Worm (Caenorhabditis elegans): ENCODE results near the gene Y39G8B.13.
"Not testable (repeated sequence)": the region's sequence is repeated elsewhere in the genome, so short reads cannot be mapped to it uniquely, and the experiment has no call there.

The Y39G8B.13 gene

DNA sequence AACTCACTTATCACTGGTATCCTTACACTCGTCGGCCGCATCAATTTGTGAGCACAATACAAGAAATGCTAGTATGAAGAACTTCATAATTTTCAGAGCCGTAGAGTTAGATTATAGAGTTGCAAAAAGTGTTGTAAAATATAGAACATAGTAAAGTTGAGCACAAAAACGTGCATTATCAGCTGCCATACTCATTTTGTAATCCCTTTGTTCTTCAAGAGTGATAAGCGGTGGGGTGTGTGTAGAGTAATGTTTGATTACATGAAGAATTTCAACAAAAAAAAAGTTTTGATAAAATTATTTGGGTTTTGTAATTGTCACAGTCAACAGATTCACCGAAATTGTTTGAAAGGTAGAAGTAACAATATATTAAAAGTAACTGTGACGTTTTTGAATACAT is at the start of gene Y39G8B.13, which contains the start of gene Y39G8B.10:
Gene Y39G8B.13, minus strand, starts transcription at position 125 of the 400 bp plus-strand sequence.
Gene Y39G8B.10, minus strand, starts transcription at position 193 of the 400 bp plus-strand sequence.
- TF ChIP-seq dao-5 (tag; optimal IDR thresholded peaks at IDR 0.05) (no peak), W03F9.2 (tag; optimal IDR thresholded peaks at IDR 0.05) (no peak), him-1 (tag; optimal IDR thresholded peaks at IDR 0.05) (no peak)

DNA sequence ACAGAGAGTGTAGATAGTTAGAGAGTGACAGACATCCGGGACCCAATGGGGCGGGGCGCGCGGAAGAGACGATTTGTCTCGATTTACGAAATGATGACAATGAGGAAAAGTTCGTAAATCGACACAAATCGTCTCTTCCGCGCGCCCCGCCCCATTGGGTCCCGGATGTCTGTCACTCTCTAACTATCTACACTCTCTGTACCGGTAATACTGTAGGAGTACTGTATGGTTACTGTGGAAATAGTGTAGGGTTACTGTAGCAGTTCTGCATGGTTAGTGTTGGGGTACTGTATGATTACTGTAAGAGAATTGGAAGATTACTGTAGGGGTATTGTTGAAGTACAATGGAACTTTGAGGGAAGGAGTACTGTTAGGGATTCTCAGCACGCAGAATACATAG is 38.4 kb upstream of the Y39G8B.13 start, which contains the start of gene F01D5.10:
Gene F01D5.10, minus strand, starts transcription at position 101 of the 400 bp plus-strand sequence.
- TF ChIP-seq him-1, dao-5, W03F9.2 (tag; optimal IDR thresholded peaks at IDR 0.05): not testable (repeated sequence)

DNA sequence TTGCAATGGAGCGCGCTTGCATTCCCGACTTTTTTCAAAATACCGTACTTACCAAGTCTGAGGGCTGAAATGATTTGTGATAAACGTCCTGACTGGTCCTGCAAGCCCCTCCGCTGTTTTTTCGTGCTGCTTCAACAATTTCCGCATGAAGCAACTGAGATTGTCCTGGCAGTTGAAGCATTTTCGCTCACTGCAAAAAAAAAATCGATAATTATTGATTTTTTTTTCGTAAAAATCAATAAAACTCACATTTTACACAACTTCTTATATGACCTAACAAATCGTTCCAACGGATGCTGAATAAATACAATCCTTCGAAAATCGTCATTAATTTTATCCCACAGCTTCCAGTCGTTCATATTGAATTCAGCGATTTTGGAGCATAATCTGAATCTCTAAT is 36.0 kb upstream of the Y39G8B.13 start:
- TF ChIP-seq him-1 (tag; optimal IDR thresholded peaks at IDR 0.05): no peak
- no peak for TF ChIP-seq W03F9.2 (tag; optimal IDR thresholded peaks at IDR 0.05)
- TF ChIP-seq dao-5 (tag; optimal IDR thresholded peaks at IDR 0.05): no peak

DNA sequence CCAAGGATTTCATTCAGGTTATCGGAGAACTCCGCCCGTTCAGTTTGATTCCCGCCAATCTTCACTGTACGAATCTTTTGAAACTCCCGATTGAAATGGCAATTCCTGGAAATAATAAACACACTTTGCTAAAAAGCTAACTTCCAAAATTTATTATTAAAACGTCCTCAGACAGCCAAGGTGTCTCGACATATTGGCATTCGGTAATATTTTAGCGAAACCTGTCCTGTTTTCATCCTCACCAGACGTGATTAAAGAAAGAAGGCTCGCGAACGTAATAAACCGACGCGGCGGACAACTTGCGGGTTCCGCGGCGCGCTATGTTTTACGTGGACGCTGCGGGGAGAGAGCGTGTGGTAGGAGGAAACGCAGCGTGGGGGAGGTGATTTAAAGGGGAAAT is 35.3 kb upstream of the Y39G8B.13 start:
- TF ChIP-seq W03F9.2 (tag; optimal IDR thresholded peaks at IDR 0.05) (peak; percentile 61), dao-5 (tag; optimal IDR thresholded peaks at IDR 0.05) (peak; percentile 45), him-1 (tag; optimal IDR thresholded peaks at IDR 0.05) (no peak)

DNA sequence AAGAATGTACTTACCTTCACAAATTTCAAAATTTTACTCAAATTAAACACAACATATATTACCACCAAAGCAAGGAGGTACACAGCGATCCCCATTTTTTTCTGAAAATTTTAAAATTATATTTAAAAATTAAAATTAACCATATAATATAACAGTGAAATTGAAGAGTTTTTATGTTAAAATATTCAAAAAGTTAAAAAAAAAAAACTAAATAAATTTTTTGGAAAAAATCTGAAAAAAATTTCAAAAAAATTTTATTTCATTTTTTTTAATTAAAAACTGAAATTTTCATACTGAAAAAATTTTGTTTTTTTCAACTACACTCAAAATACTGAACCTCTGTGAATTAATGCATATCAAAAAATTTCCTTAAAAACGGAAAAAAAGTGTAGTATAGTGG is 34.0 kb upstream of the Y39G8B.13 start, which contains the start of gene cyp-37A1:
Gene cyp-37A1, minus strand, starts transcription at position 101 of the 400 bp plus-strand sequence.
- TF ChIP-seq dao-5 (tag; optimal IDR thresholded peaks at IDR 0.05) (no peak), him-1 (tag; optimal IDR thresholded peaks at IDR 0.05) (no peak), W03F9.2 (tag; optimal IDR thresholded peaks at IDR 0.05) (no peak)

DNA sequence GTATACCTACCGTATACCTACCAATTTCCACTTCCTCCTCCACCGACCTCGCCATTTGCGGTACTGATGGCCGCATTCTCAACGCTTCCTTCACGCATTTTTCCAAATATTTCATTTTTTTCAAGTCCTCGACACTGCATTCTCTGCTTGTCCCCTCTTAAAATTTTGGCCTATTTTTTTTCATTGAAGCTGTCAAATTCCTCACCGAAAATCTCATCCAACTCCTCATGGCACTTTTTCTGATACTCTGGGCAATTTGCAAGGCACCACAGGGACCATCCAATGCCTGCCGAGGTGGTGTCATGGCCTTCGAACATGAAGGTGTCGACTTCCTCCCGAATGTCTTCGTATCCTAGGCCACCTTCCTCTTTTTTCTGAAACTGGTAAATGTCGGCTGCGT is 31.8 kb upstream of the Y39G8B.13 start:
- TF ChIP-seq dao-5 (tag; optimal IDR thresholded peaks at IDR 0.05): no peak
- TF ChIP-seq W03F9.2 (tag; optimal IDR thresholded peaks at IDR 0.05): no peak
- no peak for TF ChIP-seq him-1 (tag; optimal IDR thresholded peaks at IDR 0.05)

DNA sequence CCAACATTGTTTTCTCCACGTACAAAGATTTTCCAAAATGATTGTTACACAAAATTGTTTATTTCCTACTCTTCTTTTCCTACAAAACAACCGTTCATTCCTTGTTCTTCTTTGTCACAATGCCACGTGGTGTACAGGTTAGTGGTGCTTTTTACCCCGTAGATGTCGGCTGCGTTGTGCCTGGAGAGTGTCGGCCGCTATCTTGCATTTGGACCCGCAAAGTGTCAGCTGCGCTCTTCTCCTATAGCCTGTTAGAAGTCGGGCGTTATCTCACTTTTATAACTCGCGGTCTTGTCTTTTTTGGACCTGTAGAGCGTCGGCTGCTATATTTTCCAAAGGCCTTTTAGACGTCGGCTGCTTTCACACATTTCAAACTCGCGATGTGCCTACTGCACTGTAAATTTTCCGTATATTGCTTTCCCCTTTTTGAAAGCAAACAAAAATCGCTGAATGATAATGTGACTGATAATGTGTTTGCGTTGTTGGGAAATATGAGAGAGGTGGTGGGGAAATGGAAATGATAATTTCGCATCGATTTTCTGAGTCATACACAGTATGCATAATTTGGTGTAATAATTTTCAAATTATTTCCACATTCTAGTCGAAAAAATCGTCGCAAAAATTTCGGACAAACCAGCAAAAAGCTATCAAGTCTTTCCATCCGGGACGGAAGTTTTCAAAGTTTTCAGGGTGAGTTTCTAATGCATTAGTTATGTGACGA is 28.0 kb upstream of the Y39G8B.13 start, which contains the start of gene F01D5.8:
Gene F01D5.8, plus strand, starts transcription at position 51 of the 721 bp plus-strand sequence.
- TF ChIP-seq him-1 (tag; optimal IDR thresholded peaks at IDR 0.05): no peak
- no peak for TF ChIP-seq W03F9.2 (tag; optimal IDR thresholded peaks at IDR 0.05)
- no peak for TF ChIP-seq dao-5 (tag; optimal IDR thresholded peaks at IDR 0.05)

DNA sequence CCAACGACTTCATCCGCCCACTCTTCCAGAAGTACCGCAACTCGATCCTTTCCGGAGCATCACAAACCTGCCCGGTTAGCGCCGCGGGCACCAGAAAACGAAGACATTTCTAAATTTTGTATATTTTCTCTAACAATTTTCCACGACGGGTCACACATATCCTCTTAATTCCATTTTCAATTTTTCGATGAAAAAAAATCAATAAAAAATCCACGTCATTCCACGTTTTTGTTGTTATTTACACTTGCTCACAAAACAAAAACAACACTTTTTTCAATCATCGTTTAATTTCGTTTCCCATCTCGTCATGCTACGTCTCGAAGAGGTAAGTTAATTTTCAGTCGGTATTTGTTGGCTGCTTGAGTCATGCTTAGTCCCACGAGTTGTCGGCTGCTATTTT is 25.5 kb upstream of the Y39G8B.13 start, which contains the start of gene F01D5.7:
Gene F01D5.7, plus strand, starts transcription at position 301 of the 400 bp plus-strand sequence.
- TF ChIP-seq W03F9.2 (tag; optimal IDR thresholded peaks at IDR 0.05) (no peak), him-1 (tag; optimal IDR thresholded peaks at IDR 0.05) (no peak), dao-5 (tag; optimal IDR thresholded peaks at IDR 0.05) (no peak)

DNA sequence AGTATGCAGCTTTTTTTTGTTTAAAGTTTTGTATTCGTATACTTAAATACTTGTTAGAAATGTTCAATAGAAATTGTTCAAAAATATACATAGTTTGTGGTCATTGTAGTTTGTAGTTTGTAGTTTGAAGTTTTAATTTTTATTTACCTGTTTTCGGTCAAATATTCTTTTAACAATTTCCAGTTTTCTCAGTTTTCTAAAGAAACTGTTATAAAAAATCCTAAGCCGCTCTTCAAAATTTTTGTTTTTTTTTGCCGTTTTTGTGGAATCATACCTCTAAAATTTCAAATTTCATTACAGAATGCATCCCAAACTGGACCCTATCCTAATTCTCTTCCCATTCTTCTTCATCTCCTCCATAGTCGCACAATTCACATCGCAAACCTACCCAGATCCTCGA is 23.4 kb upstream of the Y39G8B.13 start, which contains the start of gene F01D5.6:
Gene F01D5.6, plus strand, starts transcription at position 301 of the 400 bp plus-strand sequence.
- TF ChIP-seq W03F9.2 (tag; optimal IDR thresholded peaks at IDR 0.05) (no peak), dao-5 (tag; optimal IDR thresholded peaks at IDR 0.05) (no peak), him-1 (tag; optimal IDR thresholded peaks at IDR 0.05) (no peak)

DNA sequence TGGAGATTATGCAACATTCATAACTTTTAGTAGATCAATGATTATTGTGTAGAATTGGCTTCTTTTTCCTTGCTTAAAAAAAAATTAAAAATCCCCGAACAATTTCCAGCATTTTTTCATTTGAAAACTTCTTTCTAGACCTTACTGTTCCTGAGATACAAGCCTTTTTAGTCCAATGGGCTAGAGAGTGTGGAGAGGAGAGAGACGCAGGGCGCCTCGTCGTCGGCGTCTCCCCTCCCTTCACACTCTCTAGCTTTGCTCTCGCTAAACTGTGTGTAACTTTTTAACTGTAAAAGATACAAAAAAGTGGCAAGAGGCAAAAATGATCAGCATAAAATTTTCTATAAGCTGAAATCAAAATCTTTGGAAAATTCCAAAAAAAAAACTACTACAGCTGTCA is 22.3 kb upstream of the Y39G8B.13 start:
- TF ChIP-seq W03F9.2 (tag; optimal IDR thresholded peaks at IDR 0.05) (no peak), dao-5 (tag; optimal IDR thresholded peaks at IDR 0.05) (no peak), him-1 (tag; optimal IDR thresholded peaks at IDR 0.05) (no peak)

DNA sequence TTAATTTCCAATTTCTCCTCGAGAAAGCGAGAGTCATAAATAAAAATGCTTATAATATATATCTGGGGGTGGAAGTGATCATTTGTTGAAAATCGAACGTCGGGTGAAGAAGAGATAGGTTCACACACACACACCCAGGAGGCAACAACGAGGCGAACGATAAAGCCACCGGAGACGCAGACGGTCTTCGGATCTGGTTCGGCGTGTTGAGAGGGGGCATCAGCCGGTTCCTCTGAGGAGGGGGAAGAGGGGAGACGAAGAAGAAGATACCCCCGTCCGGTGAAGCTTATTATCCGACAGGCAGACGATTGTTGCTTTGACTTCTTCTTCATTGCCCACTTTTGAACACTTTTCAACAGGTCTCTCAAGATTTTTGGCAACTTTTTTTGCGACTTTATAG is 21.9 kb upstream of the Y39G8B.13 start:
- TF ChIP-seq him-1 (tag; optimal IDR thresholded peaks at IDR 0.05): no peak

DNA sequence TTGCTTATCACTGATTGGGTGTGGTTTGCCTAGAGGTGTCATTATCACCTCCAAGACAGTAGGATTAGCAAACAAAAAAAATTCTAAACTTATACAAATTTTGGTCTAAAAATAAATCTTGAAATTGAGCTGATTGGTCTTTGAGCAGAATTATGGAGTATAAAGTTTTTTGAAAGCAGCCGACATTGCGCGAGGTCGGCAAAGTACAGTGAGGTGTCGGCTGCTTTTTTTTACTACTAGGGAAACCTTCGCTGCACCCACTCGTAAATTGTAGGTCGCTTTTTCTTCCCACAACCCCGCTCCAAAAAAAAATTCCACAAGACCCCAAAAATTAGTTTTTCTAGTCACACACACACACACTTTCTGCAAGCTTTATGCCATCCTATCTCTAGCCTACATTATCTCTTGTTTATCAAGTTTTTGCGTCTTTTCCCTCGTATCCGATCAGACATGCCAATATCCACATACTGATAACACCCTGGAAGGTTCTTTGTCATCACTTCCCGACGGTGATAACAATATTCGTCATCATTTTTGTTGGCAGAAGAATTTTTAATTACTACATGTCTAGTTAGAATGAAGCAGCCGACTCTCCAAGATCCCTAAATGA is 21.1 kb upstream of the Y39G8B.13 start:
- TF ChIP-seq dao-5 (tag; optimal IDR thresholded peaks at IDR 0.05) (no peak), him-1 (tag; optimal IDR thresholded peaks at IDR 0.05) (no peak), W03F9.2 (tag; optimal IDR thresholded peaks at IDR 0.05) (no peak)

DNA sequence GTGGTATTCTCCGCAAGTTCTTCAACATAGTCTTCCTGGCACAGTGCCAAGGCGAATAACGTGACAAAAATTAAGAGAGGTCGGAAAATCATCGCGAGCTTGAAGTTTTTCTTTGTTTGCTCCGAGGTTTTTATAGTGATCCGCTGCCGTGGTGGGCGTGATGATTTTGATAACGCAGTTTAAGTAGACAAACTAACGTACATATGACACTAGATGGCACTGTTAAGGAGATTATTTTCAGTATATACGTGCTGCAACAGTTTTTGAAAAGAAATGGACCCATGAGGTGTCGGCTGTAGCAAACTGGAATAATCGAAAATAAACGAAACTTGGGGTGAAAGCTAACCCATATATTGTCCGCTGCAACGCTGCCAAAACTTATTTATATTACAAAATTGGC is 19.4 kb upstream of the Y39G8B.13 start, which contains the start of gene F01D5.5:
Gene F01D5.5, minus strand, starts transcription at position 101 of the 400 bp plus-strand sequence.
- TF ChIP-seq W03F9.2 (tag; optimal IDR thresholded peaks at IDR 0.05) (no peak), him-1 (tag; optimal IDR thresholded peaks at IDR 0.05) (no peak), dao-5 (tag; optimal IDR thresholded peaks at IDR 0.05) (no peak)

DNA sequence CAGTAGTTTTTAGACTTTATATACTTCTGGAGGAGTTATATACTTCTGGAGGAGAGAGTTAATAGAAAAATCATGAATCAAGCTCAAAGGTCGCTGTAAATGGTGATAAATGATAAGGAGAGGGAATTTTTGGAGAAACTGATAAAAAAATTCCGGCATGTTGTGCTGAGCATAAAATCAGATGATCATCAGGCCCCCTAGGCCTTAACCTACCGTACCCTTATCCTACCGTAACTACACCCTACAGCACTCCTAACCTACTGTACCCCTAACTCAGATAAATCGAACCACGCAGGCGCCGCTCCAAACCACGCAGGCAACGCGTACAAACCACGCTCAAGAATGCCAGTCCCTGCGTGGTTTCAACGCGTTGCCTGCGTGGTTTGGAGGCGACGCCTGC is 17.2 kb upstream of the Y39G8B.13 start, which contains the start of gene F01D5.3:
Gene F01D5.3, minus strand, starts transcription at position 101 of the 400 bp plus-strand sequence.
- not testable (repeated sequence) for TF ChIP-seq him-1, W03F9.2, dao-5 (tag; optimal IDR thresholded peaks at IDR 0.05)
